Fruit fly (Drosophila melanogaster) Kc167 (cell line): ENCODE results near the gene CG10969.

Experiments used
- Myc ChIP-seq: fragments of >200 bp; optimal IDR thresholded peaks from 2 replicates; lab custom pipeline; 2017; ENCODE audit warnings: missing external identifiers
- Sin3A ChIP-seq: fragments of >200 bp; optimal IDR thresholded peaks from 2 replicates; lab custom pipeline; 2018; ENCODE audit warnings: missing external identifiers
- h ChIP-seq: fragments of >200 bp; optimal IDR thresholded peaks from 3 replicates; lab custom pipeline; 2018; ENCODE audit warnings: missing external identifiers
- insv ChIP-seq: fragments of >200 bp; optimal IDR thresholded peaks from 3 replicates; lab custom pipeline; 2018; ENCODE audit warnings: missing external identifiers
- psq ChIP-seq: fragments of >200 bp; optimal IDR thresholded peaks from 2 replicates; lab custom pipeline; 2017; ENCODE audit warnings: missing external identifiers
- ttk ChIP-seq: sonication (Bioruptor generic); optimal IDR thresholded peaks from 2 replicates; lab custom pipeline; 2017; ENCODE audit warnings: missing external identifiers

DNA sequence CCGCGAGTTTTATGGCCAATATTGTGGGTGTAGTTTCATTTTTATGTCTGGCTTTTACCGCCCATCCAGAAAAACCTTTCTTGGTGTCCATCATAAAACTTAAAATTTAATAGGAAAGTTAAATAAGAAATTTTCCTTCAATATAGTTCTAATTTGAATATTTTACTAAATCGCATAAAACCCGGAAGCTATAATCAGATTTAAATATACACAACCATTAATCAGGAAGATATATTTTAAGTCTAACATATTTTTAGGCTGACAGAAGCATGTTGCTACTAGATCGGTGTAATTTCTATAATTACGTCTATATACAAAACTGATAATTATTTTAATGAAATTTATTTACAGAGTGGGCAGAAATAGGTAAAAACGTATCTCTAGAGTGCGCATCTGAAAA, 45.2 kb downstream of the CG10969 start:
- TF ChIP-seq psq (lab: Kevin White, UChicago): no peak
- no peak for TF ChIP-seq Myc (lab: Kevin White, UChicago)
- no peak for TF ChIP-seq ttk (lab: Kevin White, UChicago)
- no peak for TF ChIP-seq h
- no peak for TF ChIP-seq insv (lab: Kevin White, UChicago)
- TF ChIP-seq Sin3A: no peak
